Fruit fly (Drosophila melanogaster) whole organism, embryonic: Measurements from ENCODE around the gene CG1840.

Experiments
- BEAF-32 ChIP-seq: fragments of 200-800 bp; sonication (Bioruptor generic); optimal IDR thresholded peaks from 3 replicates; lab custom pipeline; 2017; ENCODE audit warnings: missing biosample characterization, missing genetic modification characterization, mild to moderate bottlenecking, moderate library complexity, missing genetic modification reagents
- BtbVII ChIP-seq: fragments of 200-800 bp; sonication (Bioruptor generic); optimal IDR thresholded peaks from 3 replicates; lab custom pipeline; 2017; ENCODE audit warnings: missing biosample characterization, mild to moderate bottlenecking, missing genetic modification characterization
- CG10366 ChIP-seq: fragments of 200-800 bp; sonication (Bioruptor generic); IDR thresholded peaks from 2 replicates; pipeline ENCODE4 v1.3.6; 2022; ENCODE audit warnings: missing biosample characterization, missing genetic modification characterization
- CG11456 ChIP-seq: fragments of 200-800 bp; sonication (Bioruptor generic); IDR thresholded peaks from 3 replicates; pipeline ENCODE4 v1.3.6; 2022; ENCODE audit warnings: missing biosample characterization, missing genetic modification characterization
- CG11723 ChIP-seq: fragments of 200-800 bp; sonication (Bioruptor generic); optimal IDR thresholded peaks from 2 replicates; lab custom pipeline; 2017; ENCODE audit warnings: missing biosample characterization, mild to moderate bottlenecking, missing genetic modification characterization
- CG12104 ChIP-seq: fragments of 200-800 bp; sonication (Bioruptor generic); optimal IDR thresholded peaks from 3 replicates; lab custom pipeline; 2016; ENCODE audit warnings: missing biosample characterization, missing genetic modification characterization
- CG12659 ChIP-seq: fragments of 200-800 bp; sonication (Bioruptor generic); optimal IDR thresholded peaks from 3 replicates; lab custom pipeline; 2017; ENCODE audit warnings: mild to moderate bottlenecking, missing biosample characterization, missing genetic modification reagents, missing genetic modification characterization
- CG13287 ChIP-seq: fragments of 200-800 bp; sonication (Bioruptor generic); IDR thresholded peaks from 2 replicates; pipeline ENCODE4 v1.3.6; 2022; ENCODE audit warnings: missing biosample characterization, missing genetic modification characterization; ENCODE audit not compliant: partially characterized antibody
- CG15514 ChIP-seq: fragments of 200-800 bp; sonication (Bioruptor generic); optimal IDR thresholded peaks from 3 replicates; lab custom pipeline; 2017; ENCODE audit warnings: missing biosample characterization, missing genetic modification characterization, mild to moderate bottlenecking, moderate library complexity, missing genetic modification reagents
- CG15601 ChIP-seq: fragments of 200-800 bp; sonication (Bioruptor generic); optimal IDR thresholded peaks from 3 replicates; lab custom pipeline; 2019; ENCODE audit warnings: missing biosample characterization, mild to moderate bottlenecking, missing genetic modification characterization, moderate library complexity
- CG17328 ChIP-seq: fragments of 200-800 bp; sonication (Bioruptor generic); IDR thresholded peaks from 2 replicates; pipeline ENCODE4 v1.3.6; 2022; ENCODE audit warnings: missing biosample characterization, missing genetic modification characterization
- CG2120 ChIP-seq: fragments of 200-800 bp; sonication (Bioruptor generic); optimal IDR thresholded peaks from 3 replicates; lab custom pipeline; 2016; ENCODE audit warnings: missing biosample characterization, missing genetic modification characterization
- CG30403 ChIP-seq: fragments of 200-800 bp; sonication (Bioruptor generic); optimal IDR thresholded peaks from 3 replicates; lab custom pipeline; 2016; ENCODE audit warnings: missing biosample characterization, missing genetic modification characterization
- CG32532 ChIP-seq: fragments of 200-800 bp; sonication (Bioruptor generic); IDR thresholded peaks from 2 replicates; pipeline ENCODE4 v1.3.6; 2022; ENCODE audit warnings: missing biosample characterization, missing genetic modification characterization
- CG3407 ChIP-seq: fragments of 200-800 bp; sonication (Bioruptor generic); optimal IDR thresholded peaks from 2 replicates; lab custom pipeline; 2018; ENCODE audit warnings: missing biosample characterization, mild to moderate bottlenecking, missing genetic modification characterization
- CG4424 ChIP-seq: fragments of 200-800 bp; sonication (Bioruptor generic); optimal IDR thresholded peaks from 3 replicates; lab custom pipeline; 2016; ENCODE audit warnings: missing biosample characterization, missing genetic modification characterization
- CG7271 ChIP-seq: fragments of 200-800 bp; sonication (Bioruptor generic); optimal IDR thresholded peaks from 2 replicates; lab custom pipeline; 2018; ENCODE audit warnings: missing biosample characterization, mild to moderate bottlenecking, missing genetic modification characterization, moderate library complexity
- CG7357 ChIP-seq: fragments of 200-800 bp; sonication (Bioruptor generic); IDR thresholded peaks from 3 replicates; pipeline ENCODE4 v1.3.6; 2022; ENCODE audit warnings: missing biosample characterization, missing genetic modification characterization
- CG8290 ChIP-seq, 3 experiments: fragments of 200-800 bp; sonication (Bioruptor generic); optimal IDR thresholded peaks; 2 replicates each; lab custom pipeline; 2016 to 2019; ENCODE audit warnings: missing biosample characterization in 3 of 3, missing genetic modification characterization in 3 of 3, mild to moderate bottlenecking in 2 of 3, moderate library complexity in 1 of 3
- CG8924 ChIP-seq: fragments of 200-800 bp; optimal IDR thresholded peaks from 3 replicates; lab custom pipeline; 2019; ENCODE audit warnings: missing biosample characterization, mild to moderate bottlenecking, missing genetic modification characterization, moderate library complexity
- Chrac-16 ChIP-seq: fragments of 200-800 bp; sonication (Bioruptor generic); optimal IDR thresholded peaks from 3 replicates; lab custom pipeline; 2016; ENCODE audit warnings: missing biosample characterization, missing genetic modification characterization
- CkIIα-i1 ChIP-seq: fragments of 200-800 bp; sonication (Bioruptor generic); IDR thresholded peaks from 2 replicates; pipeline ENCODE4 v1.3.6; 2022; ENCODE audit warnings: missing biosample characterization, missing genetic modification characterization
- Dll ChIP-seq: fragments of 200-800 bp; sonication (Bioruptor generic); IDR thresholded peaks from 4 replicates; pipeline ENCODE4 v1.3.6; 2022; ENCODE audit warnings: missing biosample characterization, missing genetic modification characterization; ENCODE audit not compliant: partially characterized antibody
- Ets65A ChIP-seq: fragments of 200-800 bp; sonication (Bioruptor generic); peaks from one replicate; lab custom pipeline; 2016; ENCODE audit warnings: missing biosample characterization, missing genetic modification characterization
- HLH4C ChIP-seq: fragments of 200-800 bp; sonication (Bioruptor generic); IDR thresholded peaks from 3 replicates; pipeline ENCODE4 v1.3.6; 2022; ENCODE audit warnings: missing biosample characterization, missing genetic modification characterization; ENCODE audit not compliant: partially characterized antibody
- NC2α ChIP-seq: fragments of 200-800 bp; sonication (Bioruptor generic); optimal IDR thresholded peaks from 2 replicates; lab custom pipeline; 2016; ENCODE audit warnings: missing biosample characterization, missing genetic modification characterization
- Neu2 ChIP-seq: fragments of 200-800 bp; sonication (Bioruptor generic); optimal IDR thresholded peaks from 3 replicates; lab custom pipeline; 2016; ENCODE audit warnings: missing biosample characterization, missing genetic modification characterization, borderline replicate concordance
- Oaz ChIP-seq: fragments of 200-800 bp; sonication (Bioruptor generic); IDR thresholded peaks from 2 replicates; pipeline ENCODE4 v1.3.6; 2022; ENCODE audit warnings: missing biosample characterization, missing genetic modification characterization
- Sry-β ChIP-seq: fragments of 200-800 bp; sonication (Bioruptor generic); optimal IDR thresholded peaks from 2 replicates; lab custom pipeline; 2018; ENCODE audit warnings: missing biosample characterization, mild to moderate bottlenecking, missing genetic modification characterization, moderate library complexity
- Tbp ChIP-seq: fragments of >200 bp; optimal IDR thresholded peaks from 2 replicates; lab custom pipeline; 2018; ENCODE audit warnings: missing biosample characterization, missing genetic modification characterization
- Xrp1 ChIP-seq: fragments of 200-800 bp; sonication (Bioruptor generic); IDR thresholded peaks from 2 replicates; pipeline ENCODE4 v1.3.6; 2022; ENCODE audit warnings: missing biosample characterization, missing genetic modification characterization
- YL-1 ChIP-seq: fragments of 200-800 bp; sonication (Bioruptor generic); optimal IDR thresholded peaks from 3 replicates; lab custom pipeline; 2017; ENCODE audit warnings: missing biosample characterization, mild to moderate bottlenecking, missing genetic modification characterization
- al ChIP-seq: fragments of 200-800 bp; sonication (Bioruptor generic); IDR thresholded peaks from 2 replicates; pipeline ENCODE4 v1.3.6; 2022; ENCODE audit warnings: missing biosample characterization, missing genetic modification characterization
- bowl ChIP-seq: fragments of 200-800 bp; sonication (Bioruptor generic); IDR thresholded peaks from 2 replicates; pipeline ENCODE4 v1.3.6; 2022; ENCODE audit warnings: missing biosample characterization, missing genetic modification characterization
- btn ChIP-seq: fragments of 200-800 bp; sonication (Bioruptor generic); optimal IDR thresholded peaks from 2 replicates; lab custom pipeline; 2016; ENCODE audit warnings: missing biosample characterization, missing genetic modification characterization
- crc ChIP-seq: fragments of 200-800 bp; sonication (Bioruptor generic); optimal IDR thresholded peaks from 2 replicates; lab custom pipeline; 2016; ENCODE audit warnings: missing biosample characterization, missing genetic modification characterization
- croc ChIP-seq: fragments of 200-800 bp; sonication (Bioruptor generic); conservative IDR thresholded peaks from 3 replicates; pipeline ENCODE4 v1.3.6; 2022; ENCODE audit warnings: missing biosample characterization, missing genetic modification characterization
- crp ChIP-seq, 2 experiments: fragments of 200-800 bp; sonication (Bioruptor generic); optimal IDR thresholded peaks; 2 replicates in 1 of 2; 3 replicates in 1 of 2; lab custom pipeline; 2017; ENCODE audit warnings: missing biosample characterization in 2 of 2, missing genetic modification characterization in 2 of 2, mild to moderate bottlenecking in 1 of 2, moderate library complexity in 1 of 2
- danr ChIP-seq: fragments of 200-800 bp; sonication (Bioruptor generic); IDR thresholded peaks from 2 replicates; pipeline ENCODE4 v1.3.6; 2022; ENCODE audit warnings: missing biosample characterization, missing genetic modification characterization
- ind ChIP-seq: fragments of 200-800 bp; sonication (Bioruptor generic); optimal IDR thresholded peaks from 3 replicates; lab custom pipeline; 2016; ENCODE audit warnings: missing biosample characterization, missing genetic modification characterization
- lbe ChIP-seq: fragments of 200-800 bp; sonication (Bioruptor generic); optimal IDR thresholded peaks from 2 replicates; lab custom pipeline; 2016; ENCODE audit warnings: missing biosample characterization, mild to moderate bottlenecking, missing genetic modification characterization
- luna ChIP-seq: fragments of 200-800 bp; sonication (Bioruptor generic); optimal IDR thresholded peaks from 2 replicates; lab custom pipeline; 2016; ENCODE audit warnings: missing biosample characterization, missing genetic modification characterization
- otp ChIP-seq: fragments of 200-800 bp; sonication (Bioruptor generic); IDR thresholded peaks from 3 replicates; pipeline ENCODE4, ENCODE4 v1.3.6; 2022; ENCODE audit warnings: missing biosample characterization, missing genetic modification characterization
- pan ChIP-seq, 4 experiments: fragments of >200 bp in 3 of 4; fragments of 200-800 bp in 1 of 4; sonication (Bioruptor generic) in 1 of 4; optimal IDR thresholded peaks in 3 of 4; IDR thresholded peaks in 1 of 4; 2 replicates each; pipeline versions ENCODE4 v1.3.6 to Lab custom; 2017 to 2022; ENCODE audit warnings: missing biosample characterization in 2 of 4, missing genetic modification characterization in 2 of 4, mixed read lengths in 1 of 4
- peb ChIP-seq: fragments of 200-800 bp; sonication (Bioruptor generic); IDR thresholded peaks from 2 replicates; pipeline ENCODE4 v1.3.6; 2022; ENCODE audit warnings: missing biosample characterization, missing genetic modification characterization
- pzg ChIP-seq: fragments of 200-800 bp; sonication (Bioruptor generic); optimal IDR thresholded peaks from 3 replicates; lab custom pipeline; 2018; ENCODE audit warnings: missing biosample characterization, mild to moderate bottlenecking, missing genetic modification characterization, moderate library complexity
- ssp ChIP-seq: fragments of 200-800 bp; sonication (Bioruptor generic); IDR thresholded peaks from 2 replicates; pipeline ENCODE4 v1.3.6; 2022; ENCODE audit warnings: missing biosample characterization, missing genetic modification characterization
- ttk ChIP-seq: fragments of 200-800 bp; sonication (Bioruptor generic); IDR thresholded peaks from 2 replicates; pipeline ENCODE4 v2.1.2; 2022; ENCODE audit warnings: missing biosample characterization, missing genetic modification characterization
- wek ChIP-seq: fragments of 200-800 bp; sonication (Bioruptor generic); optimal IDR thresholded peaks from 3 replicates; lab custom pipeline; 2018; ENCODE audit warnings: missing biosample characterization, mild to moderate bottlenecking, missing genetic modification characterization, moderate library complexity
- wor ChIP-seq: fragments of 200-800 bp; sonication (Bioruptor generic); IDR thresholded peaks from 2 replicates; pipeline ENCODE4 v1.3.6; 2022; ENCODE audit warnings: missing biosample characterization, missing genetic modification characterization

The CG1840 gene

DNA sequence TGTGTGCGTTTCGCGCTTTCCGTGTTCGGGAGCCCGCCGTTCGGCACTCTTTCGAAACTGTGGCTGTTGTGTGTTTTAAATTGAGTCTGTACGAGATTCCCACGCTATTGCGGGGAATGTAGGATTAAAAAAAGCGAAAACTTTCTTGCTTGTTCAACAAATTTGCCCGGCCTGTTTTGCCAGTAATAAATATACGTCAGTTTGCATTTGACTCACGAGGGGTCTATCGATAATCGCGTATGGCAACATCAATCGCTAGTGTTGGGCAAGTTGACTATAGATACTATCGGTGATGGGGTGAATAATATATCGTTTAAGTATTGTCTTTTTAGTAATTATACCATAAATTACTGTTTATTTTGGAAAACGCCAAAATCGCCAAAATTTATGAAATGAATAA, 17.0 kb downstream of the CG1840 start, which contains the start of gene Upf1 (continued):
- TF ChIP-seq BtbVII (GFP tag; lab: Kevin White, UChicago) (no peak), CG8924 (tag; lab: Kevin White, UChicago) (peak; percentile 10), Dll (GFP tag; lab: Robert Waterston, UW) (peak; percentile 89), CkIIα-i1 (no peak), wek (GFP tag; lab: Kevin White, UChicago) (no peak), croc (no peak), CG17328 (GFP tag; lab: Robert Waterston, UW) (no peak), peb (GFP tag; lab: Robert Waterston, UW) (no peak), Tbp (GFP tag; lab: Kevin White, UChicago) (no peak), CG4424 (GFP tag; lab: Kevin White, UChicago) (peak; percentile 4), HLH4C (peak; percentile 87), CG11723 (GFP tag; lab: Kevin White, UChicago) (no peak), CG12104 (no peak), ind (GFP tag; lab: Kevin White, UChicago) (no peak), al (GFP tag; lab: Robert Waterston, UW) (0 out of 2 replicates have a peak, but pooled peaks have one; percentile 26), pzg (GFP tag; lab: Kevin White, UChicago) (peak; percentile 61), crp (GFP tag; optimal IDR thresholded peaks at IDR 0.05; lab: Kevin White, UChicago) (no peak), CG7271 (tag; lab: Kevin White, UChicago) (no peak), CG12659 (GFP tag; lab: Kevin White, UChicago) (peak; percentile 30), wor (GFP tag; lab: Robert Waterston, UW) (no peak), Chrac-16 (GFP tag; lab: Kevin White, UChicago) (no peak), ssp (GFP tag; lab: Robert Waterston, UW) (0 out of 2 replicates have a peak, but pooled peaks have one; percentile 8), NC2α (GFP tag; lab: Kevin White, UChicago) (no peak), crc (no peak), CG15514 (GFP tag; lab: Kevin White, UChicago) (peak; percentile 25), ttk (GFP tag; lab: Robert Waterston, UW) (no peak), CG7357 (GFP tag; lab: Robert Waterston, UW) (no peak), Sry-β (GFP tag; lab: Kevin White, UChicago) (peak; percentile 80), CG32532 (GFP tag; lab: Robert Waterston, UW) (no peak), CG13287 (GFP tag; lab: Robert Waterston, UW) (peak; percentile 90), CG11456 (GFP tag; lab: Robert Waterston, UW) (no peak; the same call in 2 of the 3 replicates), YL-1 (GFP tag; lab: Kevin White, UChicago) (peak; percentile 21), bowl (GFP tag; lab: Robert Waterston, UW) (no peak), CG10366 (GFP tag; lab: Robert Waterston, UW) (no peak), CG2120 (GFP tag; lab: Kevin White, UChicago) (peak; percentile 44), CG30403 (GFP tag; lab: Kevin White, UChicago) (no peak), danr (GFP tag; lab: Robert Waterston, UW) (no peak), CG15601 (tag; lab: Kevin White, UChicago) (no peak), btn (GFP tag; lab: Kevin White, UChicago) (no peak), BEAF-32 (GFP tag; lab: Kevin White, UChicago) (peak; percentile 89), CG3407 (GFP tag; lab: Kevin White, UChicago) (no peak), Ets65A (GFP tag; lab: Kevin White, UChicago) (peak; percentile 47), lbe (GFP tag; lab: Kevin White, UChicago) (no peak), luna (GFP tag; lab: Kevin White, UChicago) (no peak), CG8290 (GFP tag; optimal IDR thresholded peaks at IDR 0.05; lab: Kevin White, UChicago) (peak; percentile 30), CG8290 (tag; optimal IDR thresholded peaks at IDR 0.05; lab: Kevin White, UChicago) (no peak), Neu2 (GFP tag; lab: Kevin White, UChicago) (no peak), otp (GFP tag; lab: Robert Waterston, UW) (no peak), Xrp1 (no peak), pan (optimal IDR thresholded peaks at IDR 0.05; lab: Kevin White, UChicago) (no peak), pan (GFP tag; optimal IDR thresholded peaks at IDR 0.05 in 1 of 2, IDR thresholded peaks at IDR 0.05 in 1 of 2) (no peak), Oaz (no peak)
